Worm (Caenorhabditis elegans): ENCODE results near the gene pkg-2.

- no peak for TF ChIP-seq ces-1 (GFP tag; optimal IDR thresholded peaks at IDR 0.05)
- no peak for TF ChIP-seq nhr-237 (tag; optimal IDR thresholded peaks at IDR 0.05)
- TF ChIP-seq ZK546.5 (tag; optimal IDR thresholded peaks at IDR 0.05): no peak
- no peak for TF ChIP-seq Y5F2A.4 (GFP tag; optimal IDR thresholded peaks at IDR 0.05)
- TF ChIP-seq egl-27 (tag; optimal IDR thresholded peaks at IDR 0.05): no peak
- no peak for TF ChIP-seq ctbp-1 (GFP tag; IDR thresholded peaks at IDR 0.05)
- 0 out of 2 replicates have a peak, but pooled peaks have one; percentile 60 for TF ChIP-seq tra-1 (GFP tag; IDR thresholded peaks at IDR 0.05)
- TF ChIP-seq dve-1 (tag; optimal IDR thresholded peaks at IDR 0.05; ENCODE audit: insufficient read depth): peak; percentile 51
- no peak for TF ChIP-seq nhr-28 (tag; optimal IDR thresholded peaks at IDR 0.05)
- TF ChIP-seq mdl-1 (tag; optimal IDR thresholded peaks at IDR 0.05): no peak
Measured at ce11 chrIV:8534189-8534588, 13.5 kb downstream of the pkg-2 start.
